Fruit fly (Drosophila melanogaster): ENCODE data around the gene CG15506.

- TF ChIP-seq psq (optimal IDR thresholded peaks at IDR 0.05) (no peak), insv (optimal IDR thresholded peaks at IDR 0.05) (no peak), h (optimal IDR thresholded peaks at IDR 0.05) (no peak), ttk (optimal IDR thresholded peaks at IDR 0.05) (no peak)
Observed at dm6 chr3R:29723048-29723656, 4.7 kb downstream of the CG15506 start, which contains the start of gene Pcd.

Measured in Kc167 (cell line).